Worm (Caenorhabditis elegans) whole organism, dauer: ENCODE measurements around the gene C26B9.3.

Experiments
- unc-62 ChIP-seq: sonication (generic microtip); optimal IDR thresholded peaks from 2 replicates; lab custom pipeline; 2017; ENCODE audit warnings: missing biosample characterization, missing genetic modification reagents, missing genetic modification characterization

C26B9.3 gene

DNA sequence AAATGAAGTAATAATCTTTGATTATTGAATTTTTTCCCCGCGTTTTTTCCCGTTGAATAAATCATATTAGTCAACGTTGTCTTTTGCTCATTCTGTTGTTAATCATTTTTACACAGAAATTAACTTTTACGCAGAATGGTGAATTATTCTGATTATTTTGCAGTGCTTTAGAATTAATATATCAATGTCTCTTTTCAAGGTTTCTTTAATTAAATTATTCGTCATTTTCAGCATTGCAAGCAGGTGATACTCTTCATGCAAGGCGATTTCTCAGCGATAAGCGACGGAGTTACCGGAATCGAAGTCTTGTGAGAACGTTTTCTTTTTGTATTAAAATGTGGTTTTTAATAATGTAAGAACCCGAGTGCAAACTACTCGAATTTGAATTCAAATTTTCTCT lies 49.5 kb downstream of the C26B9.3 start:
- no peak for TF ChIP-seq unc-62
